Worm (Caenorhabditis elegans) whole organism, L4 larva: ENCODE results near the gene Y37D8A.2.

ENCODE experiments used
- nhr-11 ChIP-seq: fragments of 150-350 bp; optimal IDR thresholded peaks from 2 replicates; lab custom pipeline; 2014; ENCODE audit warnings: missing biosample characterization, missing genetic modification characterization
- php-3 ChIP-seq: fragments of 200-800 bp; sonication (Bioruptor generic); IDR thresholded peaks from 2 replicates; pipeline ENCODE4 v1.3.6; 2022; ENCODE audit warnings: missing genetic modification reagents, missing genetic modification characterization, missing compliant biosample characterization
- unc-130 ChIP-seq: sonication (generic microtip); optimal IDR thresholded peaks from 2 replicates; lab custom pipeline; 2016; ENCODE audit warnings: missing genetic modification reagents, missing genetic modification characterization, missing compliant biosample characterization
- ztf-7 ChIP-seq: fragments of 150-350 bp; optimal IDR thresholded peaks from 2 replicates; lab custom pipeline; 2014; ENCODE audit warnings: missing biosample characterization, missing genetic modification characterization

DNA sequence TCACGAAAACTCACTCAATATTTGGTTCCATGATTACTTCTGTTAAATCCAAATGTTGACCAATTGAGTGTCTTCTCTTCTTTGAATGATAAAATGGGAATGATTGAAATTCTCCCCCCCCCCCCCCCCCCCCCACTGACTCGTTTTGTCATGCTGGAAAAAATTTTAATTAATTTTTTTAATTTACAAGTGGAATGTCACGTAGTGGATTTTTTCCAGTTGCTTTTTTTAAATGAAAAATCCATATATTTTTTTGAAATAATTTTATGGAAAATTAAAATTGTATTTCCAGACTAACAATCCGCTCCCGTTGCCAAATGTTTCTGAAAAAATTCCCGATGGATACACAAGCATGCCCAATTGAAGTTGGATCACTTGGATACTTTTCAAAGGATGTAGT lies 30.6 kb upstream of the Y37D8A.2 start, which contains the start of gene BE10.1:
- no peak for TF ChIP-seq php-3
- TF ChIP-seq unc-130 (GFP tag; lab: Kevin White, UChicago), result no peak
- no peak for TF ChIP-seq ztf-7 (tag; lab: Kevin White, UChicago)
- no peak for TF ChIP-seq nhr-11 (tag; lab: Kevin White, UChicago)
